Worm (Caenorhabditis elegans): ENCODE data around the gene nhr-123.

DNA sequence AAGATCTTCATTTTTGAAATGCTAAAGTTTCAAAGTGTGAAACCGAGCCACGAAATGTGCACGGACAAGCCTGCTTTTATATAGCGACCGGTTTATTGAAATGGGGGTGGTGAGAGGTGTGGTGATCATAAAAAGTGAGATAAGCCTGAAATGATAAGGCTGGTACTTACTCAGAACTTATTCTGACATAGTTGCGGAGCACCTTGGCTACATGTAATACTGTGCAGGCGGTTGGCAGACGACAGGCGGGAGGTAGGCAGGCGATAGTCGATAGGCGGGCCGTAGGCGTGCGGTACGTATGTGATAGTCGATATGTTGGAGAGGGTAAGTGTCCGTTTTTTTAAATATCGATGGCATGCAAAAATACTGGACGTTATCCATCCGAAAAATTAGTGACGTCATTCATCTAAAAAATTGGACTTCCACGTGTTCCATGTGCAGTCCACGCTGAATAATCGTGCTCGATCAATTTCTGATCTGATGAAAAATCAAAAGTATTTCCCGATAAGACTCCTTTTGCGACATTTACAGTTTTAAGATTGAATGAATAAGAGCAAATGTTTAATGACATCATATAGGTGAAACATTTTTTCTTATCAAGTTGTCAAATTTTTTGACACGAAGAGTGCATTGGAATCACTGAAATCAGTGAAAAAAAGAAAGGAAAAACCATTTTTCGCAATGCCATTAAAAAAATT, 33.4 kb upstream of the nhr-123 start, which contains the start of gene irg-8:
- TF ChIP-seq C06A6.2 (GFP tag; conservative IDR thresholded peaks at IDR 0.05) (no peak), dpl-1 (GFP tag; optimal IDR thresholded peaks at IDR 0.05) (no peak), hmg-20 (GFP tag; IDR thresholded peaks at IDR 0.05) (no peak)

Measured in whole organism, young adult.